Fruit fly (Drosophila melanogaster) whole organism, adult: ENCODE data around the gene nmd.
A peak's percentile ranks its signal among the peaks of the same experiment; 100 is the strongest.

Experiments used
- CG11617 ChIP-seq: fragments of 200-800 bp; sonication (Bioruptor generic); optimal IDR thresholded peaks from 2 replicates; lab custom pipeline; 2017; ENCODE audit warnings: mild to moderate bottlenecking, missing biosample characterization, missing genetic modification reagents, missing genetic modification characterization
- CG12768 ChIP-seq: fragments of 200-800 bp; sonication (Bioruptor generic); optimal IDR thresholded peaks from 2 replicates; lab custom pipeline; 2017; ENCODE audit warnings: missing biosample characterization, missing genetic modification characterization, mild to moderate bottlenecking, moderate library complexity, missing genetic modification reagents
- CG14711 ChIP-seq: fragments of 200-800 bp; sonication (Bioruptor generic); optimal IDR thresholded peaks from 2 replicates; lab custom pipeline; 2018; ENCODE audit warnings: missing biosample characterization, mild to moderate bottlenecking, missing genetic modification characterization, moderate library complexity
- CG1620 ChIP-seq: fragments of 200-800 bp; sonication (Bioruptor generic); optimal IDR thresholded peaks from 2 replicates; lab custom pipeline; 2016; ENCODE audit warnings: missing biosample characterization, missing genetic modification characterization
- CG33017 ChIP-seq: fragments of 200-800 bp; sonication (Bioruptor generic); optimal IDR thresholded peaks from 2 replicates; lab custom pipeline; 2018; ENCODE audit warnings: missing biosample characterization, mild to moderate bottlenecking, missing genetic modification characterization, moderate library complexity
- CG5204 ChIP-seq: fragments of 200-800 bp; sonication (Bioruptor generic); optimal IDR thresholded peaks from 2 replicates; lab custom pipeline; 2016; ENCODE audit warnings: missing biosample characterization, missing genetic modification characterization
- CG7045 ChIP-seq: fragments of 200-800 bp; sonication (Bioruptor generic); optimal IDR thresholded peaks from 2 replicates; lab custom pipeline; 2017; ENCODE audit warnings: missing biosample characterization, mild to moderate bottlenecking, missing genetic modification characterization
- CG7101 ChIP-seq: fragments of 200-800 bp; sonication (Bioruptor generic); optimal IDR thresholded peaks from 2 replicates; lab custom pipeline; 2018; ENCODE audit warnings: missing biosample characterization, mild to moderate bottlenecking, missing genetic modification characterization, moderate library complexity
- Clk ChIP-seq: fragments of 200-800 bp; sonication (Bioruptor generic); optimal IDR thresholded peaks from 2 replicates; lab custom pipeline; 2017; ENCODE audit warnings: missing biosample characterization, missing genetic modification characterization
- Crg-1 ChIP-seq: fragments of 200-800 bp; sonication (Bioruptor generic); optimal IDR thresholded peaks from 2 replicates; lab custom pipeline; 2016; ENCODE audit warnings: missing biosample characterization, missing genetic modification characterization
- Hr96 ChIP-seq: fragments of 200-800 bp; sonication (Bioruptor generic); optimal IDR thresholded peaks from 2 replicates; lab custom pipeline; 2016; ENCODE audit warnings: missing biosample characterization, missing genetic modification characterization
- Mnt ChIP-seq: fragments of 200-800 bp; sonication (Bioruptor generic); optimal IDR thresholded peaks from 2 replicates; lab custom pipeline; 2016; ENCODE audit warnings: missing biosample characterization, mild to moderate bottlenecking, missing genetic modification characterization
- bab1 ChIP-seq: fragments of 200-800 bp; sonication (Bioruptor generic); optimal IDR thresholded peaks from 3 replicates; lab custom pipeline; 2019; ENCODE audit warnings: missing biosample characterization, mild to moderate bottlenecking, missing genetic modification characterization, moderate library complexity
- cic ChIP-seq: fragments of 200-800 bp; sonication (Bioruptor generic); optimal IDR thresholded peaks from 2 replicates; lab custom pipeline; 2017; ENCODE audit warnings: missing biosample characterization, mild to moderate bottlenecking, missing genetic modification characterization, moderate library complexity
- cnc ChIP-seq, 2 experiments: fragments of >200 bp; optimal IDR thresholded peaks; 2 replicates each; lab custom pipeline; 2017
- kay ChIP-seq: fragments of 200-800 bp; sonication (Bioruptor generic); peaks from one replicate; lab custom pipeline; 2016; ENCODE audit warnings: missing biosample characterization, missing genetic modification characterization, borderline replicate concordance
- ovo ChIP-seq: fragments of 200-800 bp; sonication (Bioruptor generic); optimal IDR thresholded peaks from 2 replicates; lab custom pipeline; 2016; ENCODE audit warnings: missing biosample characterization, missing genetic modification characterization
- pad ChIP-seq: fragments of 200-800 bp; sonication (Bioruptor generic); optimal IDR thresholded peaks from 3 replicates; lab custom pipeline; 2017; ENCODE audit warnings: missing biosample characterization, missing genetic modification characterization, mild to moderate bottlenecking, moderate library complexity, missing genetic modification reagents
- tj ChIP-seq: fragments of 200-800 bp; sonication (Bioruptor generic); optimal IDR thresholded peaks from 3 replicates; lab custom pipeline; 2017; ENCODE audit warnings: missing biosample characterization, mild to moderate bottlenecking, missing genetic modification characterization, moderate library complexity
- toe ChIP-seq: fragments of 200-800 bp; sonication (Bioruptor generic); optimal IDR thresholded peaks from 2 replicates; lab custom pipeline; 2016; ENCODE audit warnings: missing biosample characterization, missing genetic modification characterization

nmd gene

DNA sequence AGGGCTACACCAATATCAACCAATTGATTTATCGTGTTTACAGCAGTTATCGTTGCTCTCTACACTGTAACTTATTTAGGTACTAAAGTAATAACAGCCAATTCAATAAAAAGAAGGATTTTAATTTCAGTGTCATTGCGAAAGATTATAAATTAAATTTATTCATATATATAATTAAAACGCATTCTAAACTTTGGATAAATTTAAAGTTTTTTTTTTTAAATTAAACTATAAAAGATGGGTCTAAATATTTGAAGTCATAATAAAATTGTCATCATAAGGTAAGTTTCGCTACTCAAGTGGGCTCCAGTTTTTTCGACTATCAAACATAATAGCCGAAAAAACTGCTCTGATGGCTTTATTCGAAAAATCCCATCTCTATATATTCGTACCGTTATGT lies 31.5 kb downstream of the nmd start, which contains the start of gene trk:
trk (minus strand) TSS at position 101 of the 400 bp plus-strand sequence.
- TF ChIP-seq CG11617 (GFP tag; lab: Kevin White, UChicago) (no peak), Mnt (no peak), CG7045 (GFP tag; lab: Kevin White, UChicago) (no peak), CG12768 (GFP tag; lab: Kevin White, UChicago) (no peak), kay (no peak), ovo (GFP tag; lab: Kevin White, UChicago) (no peak)

DNA sequence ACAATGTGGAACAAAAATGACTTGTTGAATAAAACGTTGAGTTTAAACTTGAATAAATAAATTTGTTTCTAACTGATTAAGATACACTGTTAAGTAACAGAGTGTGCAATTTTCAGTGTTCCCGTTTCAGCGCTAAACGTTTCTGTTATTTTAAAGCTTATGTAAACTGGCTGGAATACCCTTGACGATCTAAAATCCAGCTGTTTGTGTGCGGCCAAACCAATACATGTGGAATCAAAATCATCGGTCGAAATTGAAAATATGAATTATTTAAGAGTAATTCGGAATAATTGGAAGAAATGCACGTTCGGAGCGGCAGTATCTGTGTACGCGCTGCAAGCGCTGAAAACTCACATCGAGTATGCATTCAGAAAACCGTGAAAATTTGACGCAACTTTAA lies 33.9 kb downstream of the nmd start, which contains the start of gene Mulk:
Mulk (plus strand) TSS at position 198 of the 400 bp plus-strand sequence.
- TF ChIP-seq cic (GFP tag; lab: Kevin White, UChicago) = no peak
- no peak for TF ChIP-seq Crg-1 (GFP tag; lab: Kevin White, UChicago)
- no peak for TF ChIP-seq CG5204
- TF ChIP-seq CG33017 (tag; lab: Kevin White, UChicago) = no peak

DNA sequence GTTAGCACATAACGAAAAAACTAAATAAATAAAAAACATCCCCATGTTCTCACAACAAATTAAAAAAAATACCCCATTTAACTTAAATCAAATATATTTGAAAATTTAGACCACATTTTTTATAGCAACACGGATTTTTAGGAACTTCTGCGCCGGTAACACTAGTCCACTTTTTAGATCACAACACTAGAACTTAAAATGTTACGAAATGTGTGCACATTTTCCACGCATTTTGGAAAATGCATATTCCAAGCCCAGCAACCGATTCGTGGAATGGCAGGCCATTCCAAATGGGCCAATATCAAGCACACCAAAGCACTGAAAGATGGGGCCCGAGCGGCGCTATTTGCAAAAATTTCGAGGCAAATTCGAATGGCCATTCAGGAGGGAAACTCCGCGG lies 35.1 kb downstream of the nmd start, which contains the start of gene CG4957:
CG4957 (plus strand) TSS at position 185 of the 400 bp plus-strand sequence.
- TF ChIP-seq bab1 (GFP tag; lab: Kevin White, UChicago) (no peak), CG7101 (tag; lab: Kevin White, UChicago) (no peak), Clk (GFP tag; lab: Kevin White, UChicago) (no peak), CG5204 (no peak), CG33017 (tag; lab: Kevin White, UChicago) (no peak), cnc (optimal IDR thresholded peaks at IDR 0.05; lab: Kevin White, UChicago) (no peak), tj (GFP tag; lab: Kevin White, UChicago) (no peak), pad (GFP tag; lab: Kevin White, UChicago) (no peak), Hr96 (GFP tag; lab: Kevin White, UChicago) (no peak), Crg-1 (GFP tag; lab: Kevin White, UChicago) (no peak)

DNA sequence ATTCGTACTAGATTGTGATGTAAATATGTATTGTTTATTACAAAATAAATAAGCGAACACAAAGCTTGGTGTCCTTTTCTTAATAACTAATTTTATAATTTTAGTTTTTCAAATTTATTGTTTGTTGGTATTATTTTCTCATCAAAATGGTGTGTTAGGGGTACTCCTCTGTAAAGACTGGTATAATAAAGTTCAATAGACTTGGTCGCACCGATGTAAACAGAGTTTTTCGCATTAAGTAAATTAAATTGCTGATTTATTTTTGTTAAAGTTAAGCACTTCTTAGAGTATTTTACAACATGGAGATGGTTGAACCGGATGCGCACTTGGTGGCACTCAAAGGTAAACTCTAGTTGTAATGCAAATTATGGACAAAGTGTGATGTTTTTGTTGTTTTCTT lies 37.2 kb downstream of the nmd start, which contains the start of gene CG4953:
CG4953 (plus strand) TSS at position 193 of the 400 bp plus-strand sequence.
- TF ChIP-seq pad (GFP tag; lab: Kevin White, UChicago) = no peak
- no peak for TF ChIP-seq CG11617 (GFP tag; lab: Kevin White, UChicago)
- no peak for TF ChIP-seq toe (GFP tag; lab: Kevin White, UChicago)
- TF ChIP-seq CG1620 (GFP tag; lab: Kevin White, UChicago) = no peak
- TF ChIP-seq CG14711 (tag; lab: Kevin White, UChicago) = no peak
- no peak for TF ChIP-seq cnc (optimal IDR thresholded peaks at IDR 0.05; lab: Kevin White, UChicago)
- TF ChIP-seq bab1 (GFP tag; lab: Kevin White, UChicago) = no peak
- TF ChIP-seq cic (GFP tag; lab: Kevin White, UChicago) = no peak
- TF ChIP-seq CG33017 (tag; lab: Kevin White, UChicago) = no peak
- no peak for TF ChIP-seq CG7045 (GFP tag; lab: Kevin White, UChicago)
- TF ChIP-seq ovo (GFP tag; lab: Kevin White, UChicago) = no peak
- no peak for TF ChIP-seq CG7101 (tag; lab: Kevin White, UChicago)
- no peak for TF ChIP-seq kay
- no peak for TF ChIP-seq CG5204
- TF ChIP-seq tj (GFP tag; lab: Kevin White, UChicago) = no peak
- TF ChIP-seq CG12768 (GFP tag; lab: Kevin White, UChicago) = no peak
- no peak for TF ChIP-seq Hr96 (GFP tag; lab: Kevin White, UChicago)
- TF ChIP-seq Crg-1 (GFP tag; lab: Kevin White, UChicago) = no peak
- TF ChIP-seq Clk (GFP tag; lab: Kevin White, UChicago) = no peak

DNA sequence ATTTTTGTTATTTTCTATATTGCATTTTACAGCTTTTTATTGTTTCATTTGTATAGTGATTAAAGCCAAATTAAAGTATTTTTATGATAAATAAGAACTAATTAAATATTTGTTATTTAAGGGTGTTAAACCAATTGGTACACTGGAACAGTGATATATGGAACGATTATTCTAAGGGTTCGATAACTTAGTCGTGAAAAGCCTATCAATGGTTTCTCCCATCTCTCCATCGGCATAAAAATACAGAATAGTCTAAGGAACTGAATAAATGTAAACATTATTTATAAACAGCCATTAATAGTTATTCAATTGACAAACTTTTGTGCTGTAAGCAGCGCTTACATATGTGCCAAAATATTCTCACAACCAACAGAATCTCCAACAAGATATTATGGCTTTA lies 38.6 kb downstream of the nmd start, which contains the start of gene Mob3:
Mob3 (plus strand) TSS at position 208 of the 400 bp plus-strand sequence.
- TF ChIP-seq toe (GFP tag; lab: Kevin White, UChicago) (no peak), cnc (optimal IDR thresholded peaks at IDR 0.05; lab: Kevin White, UChicago) (no peak), kay (peak; percentile 41), CG12768 (GFP tag; lab: Kevin White, UChicago) (no peak), Clk (GFP tag; lab: Kevin White, UChicago) (no peak), cic (GFP tag; lab: Kevin White, UChicago) (no peak), CG7045 (GFP tag; lab: Kevin White, UChicago) (no peak), Mnt (no peak), CG14711 (tag; lab: Kevin White, UChicago) (peak; percentile 37), Crg-1 (GFP tag; lab: Kevin White, UChicago) (no peak), CG7101 (tag; lab: Kevin White, UChicago) (peak; percentile 28)

DNA sequence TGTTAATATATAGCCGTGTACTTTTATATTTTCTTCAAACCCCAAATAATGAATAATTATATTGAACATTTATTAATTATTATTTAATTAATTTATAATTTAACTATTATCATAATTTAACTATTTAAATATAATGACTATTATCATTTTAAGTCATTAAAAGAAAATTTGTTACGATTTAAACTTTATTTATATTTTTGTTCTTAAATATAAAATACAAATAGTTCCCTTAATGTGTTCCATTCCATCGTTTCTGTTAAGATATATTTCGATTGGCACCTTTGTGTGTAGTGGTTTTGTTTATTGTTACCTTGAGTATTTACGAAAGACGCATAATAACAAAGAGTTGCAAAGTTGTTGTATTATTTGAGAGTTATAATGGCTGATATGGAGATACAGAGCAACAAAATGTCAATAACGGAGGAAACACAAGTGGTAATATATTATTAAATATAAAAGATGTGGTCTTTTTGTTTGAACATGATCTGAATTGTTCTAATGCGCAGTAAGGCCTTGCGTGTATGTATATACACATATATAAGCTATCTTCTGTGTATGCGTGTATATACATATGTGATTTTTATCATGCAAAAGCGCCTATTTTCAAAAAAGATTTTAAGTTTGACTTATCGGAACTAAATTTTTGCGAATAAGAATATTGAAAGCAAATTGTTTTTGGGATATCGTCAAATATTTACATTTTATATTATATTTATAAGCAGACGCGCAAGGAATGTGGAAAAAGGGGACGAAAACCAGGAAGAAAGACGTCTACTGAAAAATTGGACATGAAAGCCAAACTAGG lies 39.7 kb downstream of the nmd start, which contains the start of gene REPTOR-BP:
REPTOR-BP (plus strand) TSS at position 296 of the 805 bp plus-strand sequence.
- peak; percentile 75 for TF ChIP-seq kay
- no peak for TF ChIP-seq ovo (GFP tag; lab: Kevin White, UChicago)
- no peak for TF ChIP-seq tj (GFP tag; lab: Kevin White, UChicago)
- no peak for TF ChIP-seq toe (GFP tag; lab: Kevin White, UChicago)
- TF ChIP-seq CG14711 (tag; lab: Kevin White, UChicago) = peak; percentile 20
- no peak for TF ChIP-seq pad (GFP tag; lab: Kevin White, UChicago)
- TF ChIP-seq bab1 (GFP tag; lab: Kevin White, UChicago) = peak; percentile 46
- no peak for TF ChIP-seq CG7045 (GFP tag; lab: Kevin White, UChicago)
- TF ChIP-seq Crg-1 (GFP tag; lab: Kevin White, UChicago) = no peak
- no peak for TF ChIP-seq CG11617 (GFP tag; lab: Kevin White, UChicago)
- no peak for TF ChIP-seq cic (GFP tag; lab: Kevin White, UChicago)
- no peak for TF ChIP-seq CG33017 (tag; lab: Kevin White, UChicago)
- no peak for TF ChIP-seq Hr96 (GFP tag; lab: Kevin White, UChicago)
- no peak for TF ChIP-seq CG5204
